Worm (Caenorhabditis elegans): ENCODE data around the gene ttr-14.
A peak's percentile ranks its signal among the peaks of the same experiment; 100 is the strongest.

ttr-14 gene

DNA sequence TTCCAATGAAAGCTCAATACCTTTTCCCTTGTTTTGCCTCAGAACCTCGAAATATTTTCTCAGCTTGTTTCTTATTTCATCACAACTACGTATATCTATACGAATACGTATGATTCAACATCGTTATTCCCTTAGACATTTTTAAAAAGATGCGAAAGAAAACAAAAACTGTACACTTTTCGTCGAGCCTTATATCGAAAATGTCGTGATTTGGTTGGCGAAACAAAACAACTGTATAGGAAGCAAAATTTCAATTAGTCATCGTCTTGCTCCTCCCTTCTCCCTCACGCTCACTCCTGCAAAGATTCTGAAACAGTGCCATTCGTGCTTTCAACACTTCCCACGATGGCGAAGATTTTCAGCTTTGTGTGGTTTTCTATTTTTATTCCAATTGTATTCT, at the start of gene ttr-14:
Gene ttr-14, plus strand, starts transcription at position 301 of the 400 bp plus-strand sequence.
- TF ChIP-seq xnd-1 (tag; optimal IDR thresholded peaks at IDR 0.05) = no peak
- no peak for TF ChIP-seq hsf-1 (GFP tag; IDR thresholded peaks at IDR 0.05)
- no peak for TF ChIP-seq tbp1 (GFP tag; optimal IDR thresholded peaks at IDR 0.05)
- TF ChIP-seq ceh-40 (GFP tag; IDR thresholded peaks at IDR 0.05) = no peak
- TF ChIP-seq ceh-27 (GFP tag; optimal IDR thresholded peaks at IDR 0.05) = no peak
- TF ChIP-seq hrde-1 (tag; optimal IDR thresholded peaks at IDR 0.05; ENCODE audit: borderline replicate concordance) = no peak
- TF ChIP-seq egrh-3 (GFP tag; IDR thresholded peaks at IDR 0.05) = no peak

DNA sequence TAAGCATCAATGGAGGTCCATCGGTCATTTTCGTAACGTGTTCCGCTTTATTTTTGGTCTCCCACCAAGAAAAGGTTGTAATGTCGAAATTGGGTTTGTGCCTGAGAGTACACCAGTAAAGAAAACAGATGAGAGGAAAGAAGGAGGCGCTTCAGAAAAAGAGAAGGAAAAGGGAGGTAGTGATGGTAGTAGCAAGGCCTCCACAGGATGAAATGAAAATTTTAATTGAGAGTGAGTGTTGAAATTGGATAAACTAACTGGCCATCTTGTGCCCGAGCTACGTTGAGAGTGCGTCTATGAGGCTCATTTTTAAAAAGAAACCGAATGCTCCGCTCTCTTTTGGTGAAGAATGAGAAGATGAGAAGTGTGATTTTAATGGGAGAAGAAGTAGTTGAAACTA, 40.9 kb upstream of the ttr-14 start, which contains the start of gene R07A4.2:
Gene R07A4.2, minus strand, starts transcription at position 101 of the 400 bp plus-strand sequence.
- no peak for TF ChIP-seq F10E7.11 (tag; optimal IDR thresholded peaks at IDR 0.05)
- TF ChIP-seq gei-17 (GFP tag; optimal IDR thresholded peaks at IDR 0.05) = no peak
- TF ChIP-seq ztf-25 (GFP tag; IDR thresholded peaks at IDR 0.05) = no peak
- TF ChIP-seq K12H6.12 (tag; optimal IDR thresholded peaks at IDR 0.05) = no peak
- no peak for TF ChIP-seq repo-1 (tag; optimal IDR thresholded peaks at IDR 0.05)
- no peak for TF ChIP-seq let-526 (GFP tag; IDR thresholded peaks at IDR 0.05)
- TF ChIP-seq B0336.3 (GFP tag; IDR thresholded peaks at IDR 0.05) = no peak
- no peak for TF ChIP-seq ama-1 (optimal IDR thresholded peaks at IDR 0.05)
- TF ChIP-seq ama-1 (GFP tag; optimal IDR thresholded peaks at IDR 0.05) = no peak
- no peak for TF ChIP-seq lsy-27 (tag; optimal IDR thresholded peaks at IDR 0.05; ENCODE audit: borderline replicate concordance, insufficient read depth)
- no peak for TF ChIP-seq lin-54 (GFP tag; optimal IDR thresholded peaks at IDR 0.05)
- TF ChIP-seq xnd-1 (tag; optimal IDR thresholded peaks at IDR 0.05) = no peak
- TF ChIP-seq madf-3 (GFP tag; IDR thresholded peaks at IDR 0.05) = no peak

DNA sequence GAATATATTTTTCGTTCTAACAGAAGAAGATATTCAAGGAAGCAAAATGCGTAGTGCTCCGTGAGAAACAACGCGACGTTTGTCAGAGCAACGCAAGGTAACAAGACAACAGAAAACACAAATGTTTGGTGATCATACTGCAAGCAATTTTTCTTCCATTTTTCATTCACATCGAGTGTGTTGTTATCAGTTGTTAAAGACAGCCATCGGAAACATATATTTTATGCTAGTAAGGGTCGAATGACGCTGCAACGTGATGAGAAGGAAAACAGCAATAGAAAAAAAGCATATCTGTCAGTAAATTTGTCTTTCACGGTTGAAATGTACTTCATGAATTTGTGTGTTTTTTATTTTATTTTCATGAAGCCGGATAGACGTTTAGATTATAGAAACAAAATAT, 39.2 kb upstream of the ttr-14 start:
- TF ChIP-seq nhr-80 (tag; optimal IDR thresholded peaks at IDR 0.05) (peak; percentile 80), T26A5.8 (tag; optimal IDR thresholded peaks at IDR 0.05) (no peak)

DNA sequence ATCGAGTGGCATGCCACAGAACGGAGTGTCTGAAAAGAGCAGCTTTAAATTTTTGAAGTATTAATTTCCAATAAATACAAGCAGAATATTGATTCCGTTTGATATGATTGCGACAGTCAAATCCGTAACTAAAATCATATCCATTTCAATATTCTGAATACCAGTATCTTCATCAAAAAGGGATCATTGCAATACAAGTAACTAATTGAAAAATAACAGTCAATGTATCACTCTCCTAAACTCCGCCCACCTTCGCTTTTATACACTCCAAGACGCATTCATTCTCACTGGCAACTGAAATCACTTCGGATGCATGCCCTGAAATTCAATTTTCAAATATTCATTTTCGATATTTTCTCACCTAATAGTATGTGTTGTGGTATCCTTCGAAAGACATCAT, 33.9 kb upstream of the ttr-14 start, which contains the start of gene R07A4.3:
Gene R07A4.3, plus strand, starts transcription at position 301 of the 400 bp plus-strand sequence.
- TF ChIP-seq Y56A3A.18 (GFP tag; IDR thresholded peaks at IDR 0.05) (no peak), dpff-1 (tag; optimal IDR thresholded peaks at IDR 0.05) (no peak), ztf-6 (GFP tag; IDR thresholded peaks at IDR 0.05) (no peak), Y79H2A.3 (GFP tag; conservative IDR thresholded peaks at IDR 0.05) (no peak), rpc-1 (optimal IDR thresholded peaks at IDR 0.05) (no peak), rpc-1 (tag; optimal IDR thresholded peaks at IDR 0.05) (no peak), cebp-2 (GFP tag; IDR thresholded peaks at IDR 0.05) (no peak), hmg-20 (GFP tag; IDR thresholded peaks at IDR 0.05) (no peak), dox-1 (GFP tag; IDR thresholded peaks at IDR 0.05) (no peak), D2030.7 (GFP tag; IDR thresholded peaks at IDR 0.05) (no peak), F23B12.7 (tag; optimal IDR thresholded peaks at IDR 0.05; ENCODE audit: insufficient read depth) (no peak), F57C9.4 (tag; optimal IDR thresholded peaks at IDR 0.05) (no peak), repo-1 (tag; optimal IDR thresholded peaks at IDR 0.05) (no peak), ztf-25 (GFP tag; IDR thresholded peaks at IDR 0.05) (no peak)

DNA sequence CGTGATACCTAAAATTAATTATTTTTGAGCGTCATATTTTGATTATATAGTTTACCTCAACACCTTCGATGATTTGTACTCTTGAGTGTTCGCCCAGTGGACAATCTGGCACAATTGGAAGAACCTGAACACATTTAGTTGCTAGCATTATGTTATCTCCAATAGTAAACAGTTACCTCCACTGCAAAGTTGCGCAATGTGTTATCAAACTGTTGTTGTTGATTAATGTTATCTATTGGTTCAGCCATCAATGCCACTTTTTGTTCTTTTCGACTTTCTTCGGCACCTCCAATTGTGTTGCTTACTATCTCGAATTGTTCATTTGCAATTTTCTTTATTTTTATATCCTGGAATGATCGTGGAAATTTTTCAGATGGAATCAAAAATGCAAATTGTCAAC, 32.8 kb upstream of the ttr-14 start:
- TF ChIP-seq madf-10 (tag; optimal IDR thresholded peaks at IDR 0.05) (no peak), madf-3 (GFP tag; IDR thresholded peaks at IDR 0.05) (no peak), efl-1 (GFP tag; optimal IDR thresholded peaks at IDR 0.05) (no peak), mcd-1 (GFP tag; IDR thresholded peaks at IDR 0.05) (no peak)
